Fruit fly (Drosophila melanogaster) whole organism, embryonic: ENCODE measurements around the gene P5CDh2.

Source experiments
- Ada2b ChIP-seq: fragments of 200-800 bp; sonication (Bioruptor generic); IDR thresholded peaks from 2 replicates; pipeline ENCODE4 v1.3.6; 2022; ENCODE audit warnings: missing biosample characterization, missing genetic modification characterization
- Bteb2 ChIP-seq: fragments of 200-800 bp; sonication (Bioruptor generic); optimal IDR thresholded peaks from 2 replicates; lab custom pipeline; 2016; ENCODE audit warnings: missing biosample characterization, missing genetic modification characterization
- CG10431 ChIP-seq: fragments of 200-800 bp; sonication (Bioruptor generic); optimal IDR thresholded peaks from 3 replicates; lab custom pipeline; 2018; ENCODE audit warnings: missing biosample characterization, mild to moderate bottlenecking, missing genetic modification characterization
- CG18764 ChIP-seq: fragments of 200-800 bp; sonication (Bioruptor generic); optimal IDR thresholded peaks from 3 replicates; lab custom pipeline; 2016; ENCODE audit warnings: missing biosample characterization, missing genetic modification characterization
- CG2116 ChIP-seq: fragments of 200-800 bp; sonication (Bioruptor generic); optimal IDR thresholded peaks from 3 replicates; lab custom pipeline; 2018; ENCODE audit warnings: missing biosample characterization, mild to moderate bottlenecking, missing genetic modification characterization
- CG3847 ChIP-seq: fragments of 200-800 bp; sonication (Bioruptor generic); IDR thresholded peaks from 2 replicates; pipeline ENCODE4 v1.3.6; 2022; ENCODE audit warnings: missing biosample characterization, missing genetic modification characterization
- CG6272 ChIP-seq: fragments of 200-800 bp; sonication (Bioruptor generic); IDR thresholded peaks from 2 replicates; pipeline ENCODE4 v1.3.6; 2022; ENCODE audit warnings: missing biosample characterization, missing genetic modification characterization
- CG8765 ChIP-seq: fragments of 200-800 bp; sonication (Bioruptor generic); IDR thresholded peaks from 2 replicates; pipeline ENCODE4 v1.3.6; 2022; ENCODE audit warnings: missing biosample characterization, missing genetic modification characterization
- CHES-1-like ChIP-seq: fragments of 200-800 bp; sonication (Bioruptor generic); optimal IDR thresholded peaks from 2 replicates; lab custom pipeline; 2016; ENCODE audit warnings: missing biosample characterization, missing genetic modification characterization
- Dfd ChIP-seq, 2 experiments: fragments of >200 bp; optimal IDR thresholded peaks; 2 replicates each; lab custom pipeline; 2017; ENCODE audit warnings: missing biosample characterization in 2 of 2, missing genetic modification characterization in 2 of 2
- Doc2 ChIP-seq: fragments of 200-800 bp; sonication (Bioruptor generic); IDR thresholded peaks from 2 replicates; pipeline ENCODE4 v1.3.6; 2022; ENCODE audit warnings: missing biosample characterization, missing genetic modification characterization
- Drgx ChIP-seq: fragments of 200-800 bp; sonication (Bioruptor generic); IDR thresholded peaks from 2 replicates; pipeline ENCODE4 v1.3.6; 2022; ENCODE audit warnings: missing biosample characterization, missing genetic modification characterization
- Ets65A ChIP-seq: fragments of 200-800 bp; sonication (Bioruptor generic); peaks from one replicate; lab custom pipeline; 2016; ENCODE audit warnings: missing biosample characterization, missing genetic modification characterization
- H15 ChIP-seq: fragments of 200-800 bp; sonication (Bioruptor generic); IDR thresholded peaks from 3 replicates; pipeline ENCODE4 v1.3.6; 2022; ENCODE audit warnings: missing biosample characterization, missing genetic modification characterization
- Meics ChIP-seq: fragments of 200-800 bp; sonication (Bioruptor generic); optimal IDR thresholded peaks from 2 replicates; lab custom pipeline; 2017; ENCODE audit warnings: missing biosample characterization, mild to moderate bottlenecking, missing genetic modification characterization
- Nf-YA ChIP-seq: fragments of 200-800 bp; sonication (Bioruptor generic); IDR thresholded peaks from 2 replicates; pipeline ENCODE4 v1.3.6; 2022; ENCODE audit warnings: missing biosample characterization, missing genetic modification characterization
- Side ChIP-seq: fragments of 200-800 bp; sonication (Bioruptor generic); optimal IDR thresholded peaks from 2 replicates; lab custom pipeline; 2016; ENCODE audit warnings: missing biosample characterization, missing genetic modification characterization
- al ChIP-seq: fragments of 200-800 bp; sonication (Bioruptor generic); IDR thresholded peaks from 2 replicates; pipeline ENCODE4 v1.3.6; 2022; ENCODE audit warnings: missing biosample characterization, missing genetic modification characterization
- bsh ChIP-seq, 2 experiments: fragments of 200-800 bp; sonication (Bioruptor generic); optimal IDR thresholded peaks; 2 replicates each; lab custom pipeline; 2017 to 2018; ENCODE audit warnings: mild to moderate bottlenecking in 2 of 2, missing biosample characterization in 2 of 2, missing genetic modification characterization in 2 of 2, moderate library complexity in 1 of 2
- cad ChIP-seq: fragments of >200 bp; optimal IDR thresholded peaks from 2 replicates; lab custom pipeline; 2017; ENCODE audit warnings: missing biosample characterization, missing genetic modification characterization
- cg ChIP-seq: fragments of 200-800 bp; sonication (Bioruptor generic); optimal IDR thresholded peaks from 3 replicates; lab custom pipeline; 2019; ENCODE audit warnings: missing biosample characterization, mild to moderate bottlenecking, missing genetic modification characterization, moderate library complexity
- ci ChIP-seq: fragments of 200-800 bp; sonication (Bioruptor generic); IDR thresholded peaks from 3 replicates; pipeline ENCODE4 v1.3.6; 2022; ENCODE audit warnings: missing biosample characterization, missing genetic modification characterization
- corto ChIP-seq: fragments of 200-800 bp; sonication (Bioruptor generic); optimal IDR thresholded peaks from 2 replicates; lab custom pipeline; 2016; ENCODE audit warnings: missing biosample characterization, mild to moderate bottlenecking, missing genetic modification characterization, moderate library complexity
- ems ChIP-seq: fragments of 200-800 bp; sonication (Bioruptor generic); optimal IDR thresholded peaks from 3 replicates; lab custom pipeline; 2016; ENCODE audit warnings: missing biosample characterization, missing genetic modification characterization
- gem ChIP-seq: fragments of 200-800 bp; sonication (Bioruptor generic); optimal IDR thresholded peaks from 2 replicates; lab custom pipeline; 2019; ENCODE audit warnings: missing biosample characterization, mild to moderate bottlenecking, missing genetic modification characterization, moderate library complexity
- lbe ChIP-seq: fragments of 200-800 bp; sonication (Bioruptor generic); optimal IDR thresholded peaks from 2 replicates; lab custom pipeline; 2016; ENCODE audit warnings: missing biosample characterization, mild to moderate bottlenecking, missing genetic modification characterization
- lmd ChIP-seq: fragments of 200-800 bp; sonication (Bioruptor generic); IDR thresholded peaks from 2 replicates; pipeline ENCODE4 v1.3.6; 2022; ENCODE audit warnings: missing biosample characterization, missing genetic modification characterization
- mld ChIP-seq: fragments of 200-800 bp; sonication (Bioruptor generic); IDR thresholded peaks from 3 replicates; pipeline ENCODE4 v1.3.6; 2022; ENCODE audit warnings: missing biosample characterization, missing genetic modification characterization; ENCODE audit not compliant: partially characterized antibody
- nom ChIP-seq: fragments of 200-800 bp; sonication (Bioruptor generic); optimal IDR thresholded peaks from 2 replicates; lab custom pipeline; 2017; ENCODE audit warnings: missing biosample characterization, missing genetic modification characterization, mild to moderate bottlenecking, moderate library complexity, missing genetic modification reagents
- org-1 ChIP-seq: fragments of 200-800 bp; sonication (Bioruptor generic); optimal IDR thresholded peaks from 2 replicates; lab custom pipeline; 2017; ENCODE audit warnings: missing biosample characterization, missing genetic modification characterization
- peb ChIP-seq: fragments of 200-800 bp; sonication (Bioruptor generic); IDR thresholded peaks from 2 replicates; pipeline ENCODE4 v1.3.6; 2022; ENCODE audit warnings: missing biosample characterization, missing genetic modification characterization
- scrt ChIP-seq: fragments of 200-800 bp; sonication (Bioruptor generic); optimal IDR thresholded peaks from 2 replicates; lab custom pipeline; 2018; ENCODE audit warnings: missing biosample characterization, mild to moderate bottlenecking, missing genetic modification characterization, moderate library complexity
- slbo ChIP-seq: fragments of 200-800 bp; sonication (Bioruptor generic); IDR thresholded peaks from 2 replicates; pipeline ENCODE4 v1.3.6; 2022; ENCODE audit warnings: missing biosample characterization, missing genetic modification characterization
- tin ChIP-seq: fragments of 200-800 bp; sonication (Bioruptor generic); optimal IDR thresholded peaks from 3 replicates; lab custom pipeline; 2016; ENCODE audit warnings: missing biosample characterization, missing genetic modification characterization
- ttk ChIP-seq: fragments of 200-800 bp; sonication (Bioruptor generic); IDR thresholded peaks from 2 replicates; pipeline ENCODE4 v2.1.2; 2022; ENCODE audit warnings: missing biosample characterization, missing genetic modification characterization
- z ChIP-seq: fragments of 200-800 bp; sonication (Bioruptor generic); IDR thresholded peaks from 3 replicates; pipeline ENCODE4 v1.3.6; 2022; ENCODE audit warnings: missing biosample characterization, missing genetic modification characterization

P5CDh2 gene

dm6 chr3R:21893929-21894328 is 16.2 kb downstream of the P5CDh2 start (continued):
- TF ChIP-seq CG6272 (GFP tag; lab: Robert Waterston, UW) (no peak), CG18764 (GFP tag; lab: Kevin White, UChicago) (no peak), CG2116 (GFP tag; lab: Kevin White, UChicago) (no peak), cg (no peak), mld (GFP tag; lab: Robert Waterston, UW) (no peak), Doc2 (no peak), gem (peak; percentile 27), tin (GFP tag; lab: Kevin White, UChicago) (no peak), CG3847 (GFP tag; lab: Robert Waterston, UW) (no peak), CHES-1-like (no peak), CG10431 (GFP tag; lab: Kevin White, UChicago) (no peak)

dm6 chr3R:21895961-21896875 is 18.5 kb downstream of the P5CDh2 start:
- no peak for TF ChIP-seq Nf-YA (GFP tag; lab: Robert Waterston, UW)
- TF ChIP-seq CG2116 (GFP tag; lab: Kevin White, UChicago): no peak
- TF ChIP-seq Dfd (GFP tag; optimal IDR thresholded peaks at IDR 0.05; lab: Kevin White, UChicago): no peak
- TF ChIP-seq Bteb2 (GFP tag; lab: Kevin White, UChicago): no peak
- TF ChIP-seq z (GFP tag; lab: Robert Waterston, UW): no peak
- TF ChIP-seq al (GFP tag; lab: Robert Waterston, UW): no peak
- TF ChIP-seq Drgx (GFP tag; lab: Robert Waterston, UW): 0 out of 2 replicates have a peak, but pooled peaks have one; percentile 6
- peak; percentile 55 for TF ChIP-seq nom
- TF ChIP-seq Ets65A: peak; percentile 72
- no peak for TF ChIP-seq org-1
- no peak for TF ChIP-seq cad (GFP tag; lab: Kevin White, UChicago)
- 0 out of 3 replicates have a peak, but pooled peaks have one; percentile 21 for TF ChIP-seq ci (GFP tag; lab: Robert Waterston, UW)

- TF ChIP-seq peb (GFP tag; lab: Robert Waterston, UW): no peak
- peak; percentile 84 for TF ChIP-seq lbe (GFP tag; lab: Kevin White, UChicago)
- peak; percentile 30; the same call in 1 of the 2 replicates for TF ChIP-seq ttk (GFP tag; lab: Robert Waterston, UW)
- peak; percentile 41; the same call in 1 of the 2 replicates for TF ChIP-seq slbo (GFP tag; lab: Robert Waterston, UW)
- peak; percentile 95 for TF ChIP-seq nom
- peak; percentile 61 for TF ChIP-seq corto
- no peak for TF ChIP-seq Meics (GFP tag; lab: Kevin White, UChicago)
- TF ChIP-seq ci (GFP tag; lab: Robert Waterston, UW): 0 out of 3 replicates have a peak, but pooled peaks have one; percentile 11
- peak; percentile 24; the same call in 1 of the 2 replicates for TF ChIP-seq lmd (GFP tag; lab: Robert Waterston, UW)
- peak; percentile 96 for TF ChIP-seq Drgx (GFP tag; lab: Robert Waterston, UW)
- no peak for TF ChIP-seq Side (GFP tag; lab: Kevin White, UChicago)
- 0 out of 2 replicates have a peak, but pooled peaks have one; percentile 5 for TF ChIP-seq Ada2b (GFP tag; lab: Robert Waterston, UW)
- TF ChIP-seq H15 (GFP tag; lab: Robert Waterston, UW): 0 out of 3 replicates have a peak, but pooled peaks have one; percentile 21
- no peak for TF ChIP-seq scrt
- TF ChIP-seq CG8765: no peak
- TF ChIP-seq bsh (GFP tag; optimal IDR thresholded peaks at IDR 0.05; lab: Kevin White, UChicago): peak in 1 of 2 experiments; percentile 96
- no peak for TF ChIP-seq ems (GFP tag; lab: Kevin White, UChicago)
These were observed 19.8 kb downstream of the P5CDh2 start for dm6 chr3R:21897565-21897964.
